Worm (Caenorhabditis elegans): ENCODE measurements around the gene K02E10.4.
A peak's percentile ranks its signal among the peaks of the same experiment; 100 is the strongest.

Gene K02E10.4

ce11 chrX:2527877-2528276 is 44.8 kb downstream of the K02E10.4 start (continued):
- TF ChIP-seq tbx-2 (tag; optimal IDR thresholded peaks at IDR 0.05) (no peak), egl-27 (tag; optimal IDR thresholded peaks at IDR 0.05) (no peak), lin-35 (GFP tag; optimal IDR thresholded peaks at IDR 0.05) (peak in 1 of 2 experiments; percentile 44), Y116A8C.19 (tag; optimal IDR thresholded peaks at IDR 0.05; ENCODE audit: borderline replicate concordance) (no peak), alr-1 (tag; optimal IDR thresholded peaks at IDR 0.05; ENCODE audit: borderline replicate concordance) (no peak), efl-3 (GFP tag; optimal IDR thresholded peaks at IDR 0.05) (no peak), ceh-63 (GFP tag; optimal IDR thresholded peaks at IDR 0.05) (no peak), dsc-1 (tag; optimal IDR thresholded peaks at IDR 0.05) (peak; percentile 23), nhr-237 (tag; optimal IDR thresholded peaks at IDR 0.05) (no peak), nhr-11 (tag; optimal IDR thresholded peaks at IDR 0.05) (no peak), blmp-1 (tag; optimal IDR thresholded peaks at IDR 0.05) (no peak), mdl-1 (tag; optimal IDR thresholded peaks at IDR 0.05) (peak in 1 of 2 experiments; percentile 11), nhr-12 (tag; optimal IDR thresholded peaks at IDR 0.05) (no peak), isw-1 (GFP tag; IDR thresholded peaks at IDR 0.05) (no peak), C34B4.2 (tag; optimal IDR thresholded peaks at IDR 0.05) (no peak), unc-62 (GFP tag; optimal IDR thresholded peaks at IDR 0.05) (no peak), tlp-1 (tag; optimal IDR thresholded peaks at IDR 0.05) (no peak), pqm-1 (tag; optimal IDR thresholded peaks at IDR 0.05) (no peak), mep-1 (tag; optimal IDR thresholded peaks at IDR 0.05) (no peak), F16B12.6 (tag; optimal IDR thresholded peaks at IDR 0.05) (no peak), ces-1 (GFP tag; optimal IDR thresholded peaks at IDR 0.05) (no peak), skn-1 (tag; optimal IDR thresholded peaks at IDR 0.05) (peak; percentile 78), nhr-47 (tag; optimal IDR thresholded peaks at IDR 0.05) (peak; percentile 51), aly-2 (tag; optimal IDR thresholded peaks at IDR 0.05) (no peak), ceh-8 (GFP tag; optimal IDR thresholded peaks at IDR 0.05) (no peak), lin-39 (tag; optimal IDR thresholded peaks at IDR 0.05) (no peak), nhr-19 (GFP tag; conservative IDR thresholded peaks at IDR 0.05) (0 out of 2 replicates have a peak, but pooled peaks have one; percentile 33), efl-1 (optimal IDR thresholded peaks at IDR 0.05) (no peak), efl-1 (GFP tag; optimal IDR thresholded peaks at IDR 0.05 in 1 of 2) (no peak), snu-23 (GFP tag; optimal IDR thresholded peaks at IDR 0.05) (peak; percentile 57), sup-37 (GFP tag; optimal IDR thresholded peaks at IDR 0.05) (no peak)

- TF ChIP-seq rnt-1 (tag; optimal IDR thresholded peaks at IDR 0.05) = peak; percentile 43
- TF ChIP-seq unc-86 (tag; optimal IDR thresholded peaks at IDR 0.05) = no peak
- TF ChIP-seq fos-1 (tag; optimal IDR thresholded peaks at IDR 0.05) = no peak
- peak; percentile 58 for TF ChIP-seq skn-1 (tag; optimal IDR thresholded peaks at IDR 0.05)
- no peak for TF ChIP-seq hlh-17 (GFP tag; optimal IDR thresholded peaks at IDR 0.05; ENCODE audit: borderline replicate concordance)
- peak in 1 of 2 experiments; percentile 38 for TF ChIP-seq lsy-2 (tag; optimal IDR thresholded peaks at IDR 0.05)
- TF ChIP-seq nhr-71 (tag; optimal IDR thresholded peaks at IDR 0.05) = peak; percentile 21
- no peak for TF ChIP-seq ceh-90 (tag; optimal IDR thresholded peaks at IDR 0.05)
- TF ChIP-seq efl-3 (GFP tag; optimal IDR thresholded peaks at IDR 0.05) = no peak
- TF ChIP-seq egl-13 (tag; optimal IDR thresholded peaks at IDR 0.05) = no peak
- no peak for TF ChIP-seq ztf-11 (tag; optimal IDR thresholded peaks at IDR 0.05)
- TF ChIP-seq ztf-4 (tag; optimal IDR thresholded peaks at IDR 0.05) = no peak
- peak; percentile 3 for TF ChIP-seq C16A3.4 (tag; optimal IDR thresholded peaks at IDR 0.05)
- TF ChIP-seq pqm-1 (tag; optimal IDR thresholded peaks at IDR 0.05) = no peak
- no peak for TF ChIP-seq mdl-1 (tag; optimal IDR thresholded peaks at IDR 0.05)
- TF ChIP-seq unc-98 (GFP tag; IDR thresholded peaks at IDR 0.05) = no peak
- TF ChIP-seq lin-15B (tag; optimal IDR thresholded peaks at IDR 0.05) = no peak
- TF ChIP-seq hpl-2 (GFP tag; optimal IDR thresholded peaks at IDR 0.05) = no peak
- TF ChIP-seq nhr-47 (tag; optimal IDR thresholded peaks at IDR 0.05) = peak; percentile 17
- no peak for TF ChIP-seq unc-130 (tag; optimal IDR thresholded peaks at IDR 0.05)
- TF ChIP-seq nhr-90 (tag; optimal IDR thresholded peaks at IDR 0.05; ENCODE audit: poor library complexity) = peak; percentile 48
- TF ChIP-seq efl-1 (optimal IDR thresholded peaks at IDR 0.05) = no peak
- TF ChIP-seq efl-1 (GFP tag; optimal IDR thresholded peaks at IDR 0.05 in 1 of 2) = peak in 1 of 2 experiments; percentile 74
- TF ChIP-seq aha-1 (tag; optimal IDR thresholded peaks at IDR 0.05) = no peak
- peak; percentile 10 for TF ChIP-seq nhr-20 (tag; optimal IDR thresholded peaks at IDR 0.05)
- no peak for TF ChIP-seq sox-4 (tag; optimal IDR thresholded peaks at IDR 0.05)
- TF ChIP-seq aly-2 (tag; optimal IDR thresholded peaks at IDR 0.05) = no peak
- TF ChIP-seq elt-2 (tag; optimal IDR thresholded peaks at IDR 0.05) = peak; percentile 6
- no peak for TF ChIP-seq unc-62 (GFP tag; optimal IDR thresholded peaks at IDR 0.05)
- TF ChIP-seq pax-3 (tag; optimal IDR thresholded peaks at IDR 0.05) = no peak
- no peak for TF ChIP-seq hlh-4 (tag; optimal IDR thresholded peaks at IDR 0.05)
Measured at ce11 chrX:2531276-2531675, 48.2 kb downstream of the K02E10.4 start.

Measured in whole organism, L1 larva.